Worm (Caenorhabditis elegans): ENCODE data around the gene C45E5.1.

- TF ChIP-seq flt-1 (GFP tag; IDR thresholded peaks at IDR 0.05) (no peak), cog-1 (tag; optimal IDR thresholded peaks at IDR 0.05) (no peak), tab-1 (GFP tag; IDR thresholded peaks at IDR 0.05) (no peak), ztf-23 (GFP tag; IDR thresholded peaks at IDR 0.05) (no peak)
Measured at ce11 chrIV:5762770-5763169, 18.6 kb downstream of the C45E5.1 start.
